Fruit fly (Drosophila melanogaster) whole organism, wandering third instar larva: ENCODE data around the gene CG5641.

Experiments
- Myc ChIP-seq: fragments of >200 bp; optimal IDR thresholded peaks from 2 replicates; lab custom pipeline; 2017
- brk ChIP-seq: fragments of 200-800 bp; sonication (Bioruptor generic); optimal IDR thresholded peaks from 2 replicates; lab custom pipeline; 2016; ENCODE audit warnings: missing biosample characterization, mild to moderate bottlenecking, missing genetic modification characterization
- h ChIP-seq: fragments of 200-800 bp; sonication (Bioruptor generic); optimal IDR thresholded peaks from 3 replicates; lab custom pipeline; 2016; ENCODE audit warnings: missing biosample characterization, mild to moderate bottlenecking, missing genetic modification characterization
- lola ChIP-seq: fragments of >200 bp; optimal IDR thresholded peaks from 2 replicates; lab custom pipeline; 2017; ENCODE audit warnings: missing biosample characterization, missing genetic modification characterization
- psq ChIP-seq: fragments of 200-800 bp; sonication (Bioruptor generic); optimal IDR thresholded peaks from 3 replicates; lab custom pipeline; 2017; ENCODE audit warnings: missing biosample characterization, mild to moderate bottlenecking, missing genetic modification characterization, moderate library complexity
- rgr ChIP-seq: fragments of 200-800 bp; sonication (Bioruptor generic); optimal IDR thresholded peaks from 3 replicates; lab custom pipeline; 2016; ENCODE audit warnings: missing biosample characterization, mild to moderate bottlenecking, missing genetic modification characterization
- sage ChIP-seq: fragments of 200-800 bp; sonication (Bioruptor generic); optimal IDR thresholded peaks from 2 replicates; lab custom pipeline; 2016; ENCODE audit warnings: missing biosample characterization, mild to moderate bottlenecking, missing genetic modification characterization
- usp ChIP-seq: fragments of >200 bp; optimal IDR thresholded peaks from 2 replicates; lab custom pipeline; 2017; ENCODE audit warnings: missing biosample characterization, missing genetic modification characterization

DNA sequence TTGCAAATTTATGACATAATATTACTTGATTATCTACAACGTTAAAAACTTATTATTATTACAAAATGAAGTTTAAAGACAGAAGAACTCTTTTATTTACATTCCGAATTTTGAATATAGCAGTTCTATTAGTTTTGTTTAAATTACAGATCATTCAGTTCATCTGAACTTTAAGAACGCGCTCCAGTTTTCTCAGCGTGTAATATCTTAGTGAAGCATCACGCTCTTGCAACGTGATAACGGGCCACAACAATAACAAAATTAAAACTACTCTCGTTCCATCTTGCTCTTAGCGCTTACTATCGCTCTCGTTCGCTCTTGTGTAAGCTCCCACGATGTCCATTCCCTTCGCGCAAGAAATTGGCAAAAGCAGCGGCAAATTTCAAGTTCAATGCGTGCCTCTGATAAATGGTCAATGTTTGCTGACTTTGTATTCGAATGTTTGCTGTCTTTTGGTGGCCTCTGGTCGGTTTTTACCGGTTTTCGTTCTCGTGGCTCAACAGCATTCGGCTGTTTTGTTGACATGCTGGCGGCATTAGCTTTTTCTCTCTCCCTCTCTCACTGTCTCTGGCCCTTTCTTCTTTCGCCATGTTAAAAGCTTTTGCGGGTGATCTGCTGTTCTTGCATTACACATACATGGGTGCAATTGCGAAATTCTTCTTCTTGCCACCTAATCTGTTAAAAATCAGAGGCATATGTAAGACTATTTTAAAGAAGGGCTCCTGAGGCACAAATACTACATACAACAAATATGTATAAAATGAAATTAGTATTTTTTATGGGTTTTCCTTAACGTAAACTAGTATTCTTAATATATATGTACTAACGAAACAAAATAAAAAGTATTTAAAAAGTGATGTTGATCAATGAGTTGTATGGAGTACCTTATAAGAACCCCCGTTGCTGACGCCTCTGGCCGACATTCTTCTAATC, 13.8 kb upstream of the CG5641 start:
- TF ChIP-seq rgr (GFP tag; lab: Kevin White, UChicago) (peak; percentile 82), psq (GFP tag; lab: Kevin White, UChicago) (peak; percentile 72), usp (no peak), sage (GFP tag; lab: Kevin White, UChicago) (no peak), brk (GFP tag; lab: Kevin White, UChicago) (peak; percentile 78), h (peak; percentile 90), lola (GFP tag; lab: Kevin White, UChicago) (no peak), Myc (lab: Kevin White, UChicago) (no peak)
